Worm (Caenorhabditis elegans) whole organism, late embryonic: ENCODE measurements around the gene iscu-1.

Experiments
- C08G9.2 ChIP-seq: sonication (generic microtip); optimal IDR thresholded peaks from 2 replicates; lab custom pipeline; 2016; ENCODE audit warnings: mild to moderate bottlenecking, missing genetic modification characterization, moderate library complexity, missing compliant biosample characterization
- ceh-22 ChIP-seq: sonication (generic microtip); optimal IDR thresholded peaks from 2 replicates; lab custom pipeline; 2017; ENCODE audit warnings: missing biosample characterization, missing genetic modification characterization
- ceh-24 ChIP-seq: sonication (generic microtip); optimal IDR thresholded peaks from 2 replicates; lab custom pipeline; 2016; ENCODE audit warnings: mild to moderate bottlenecking, missing genetic modification characterization, missing compliant biosample characterization
- ceh-31 ChIP-seq: sonication (generic microtip); optimal IDR thresholded peaks from 2 replicates; lab custom pipeline; 2016; ENCODE audit warnings: missing genetic modification characterization, missing compliant biosample characterization
- ceh-45 ChIP-seq: fragments of 200-800 bp; sonication (Bioruptor generic); IDR thresholded peaks from 2 replicates; pipeline ENCODE4 v1.3.6; 2022; ENCODE audit warnings: missing genetic modification reagents, missing genetic modification characterization, missing compliant biosample characterization
- ceh-48 ChIP-seq: sonication (generic microtip); optimal IDR thresholded peaks from 2 replicates; lab custom pipeline; 2016; ENCODE audit warnings: missing genetic modification characterization, inconsistent platforms, missing compliant biosample characterization
- elt-4 ChIP-seq: sonication (generic microtip); optimal IDR thresholded peaks from 2 replicates; lab custom pipeline; 2016; ENCODE audit warnings: missing genetic modification characterization, missing compliant biosample characterization
- hlh-8 ChIP-seq: sonication (generic microtip); optimal IDR thresholded peaks from 2 replicates; lab custom pipeline; 2016; ENCODE audit warnings: missing genotype, missing genetic modification characterization, missing compliant biosample characterization
- mec-3 ChIP-seq: sonication (generic microtip); optimal IDR thresholded peaks from 2 replicates; lab custom pipeline; 2016; ENCODE audit warnings: borderline replicate concordance, missing genetic modification characterization, missing compliant biosample characterization
- pag-3 ChIP-seq: sonication (generic microtip); optimal IDR thresholded peaks from 2 replicates; lab custom pipeline; 2016; ENCODE audit warnings: missing compliant biosample characterization, missing genetic modification characterization, borderline replicate concordance
- rnt-1 ChIP-seq: sonication (generic microtip); optimal IDR thresholded peaks from 2 replicates; lab custom pipeline; 2016; ENCODE audit warnings: missing genetic modification characterization, missing compliant biosample characterization
- sox-4 ChIP-seq: sonication (generic microtip); optimal IDR thresholded peaks from 2 replicates; lab custom pipeline; 2017; ENCODE audit warnings: mild to moderate bottlenecking, missing genetic modification characterization, inconsistent platforms, missing compliant biosample characterization
- unc-55 ChIP-seq: sonication (generic microtip); optimal IDR thresholded peaks from 2 replicates; lab custom pipeline; 2017; ENCODE audit warnings: missing biosample characterization, missing genetic modification reagents, missing genetic modification characterization

Gene iscu-1

ce11 chrIV:13827586-13827985, 43.8 kb downstream of the iscu-1 start, which contains the start of gene rga-5:
Gene rga-5, plus strand, starts transcription at chrIV:13827886.
- TF ChIP-seq C08G9.2 (tag; lab: Kevin White, UChicago) (no peak), rnt-1 (tag; lab: Kevin White, UChicago) (no peak), hlh-8 (no peak), ceh-22 (no peak), pag-3 (tag; lab: Kevin White, UChicago) (no peak), sox-4 (tag; lab: Kevin White, UChicago) (no peak), unc-55 (GFP tag; lab: Kevin White, UChicago) (no peak), ceh-48 (no peak), mec-3 (tag; lab: Kevin White, UChicago) (no peak), ceh-31 (tag; lab: Kevin White, UChicago) (no peak), elt-4 (no peak), ceh-45 (GFP tag; lab: Robert Waterston, UW) (no peak), ceh-24 (tag; lab: Kevin White, UChicago) (no peak)
- TF ChIP-seq, all 69 proteins: peak for 0
